Worm (Caenorhabditis elegans) whole organism, young adult: ENCODE results near the gene Y57E12AL.2.

Experiments
- B0261.1 ChIP-seq: sonication (generic microtip); optimal IDR thresholded peaks from 2 replicates; lab custom pipeline; 2016; ENCODE audit warnings: mild to moderate bottlenecking, missing genetic modification characterization, moderate library complexity, missing compliant biosample characterization
- D2030.7 ChIP-seq: fragments of 200-800 bp; sonication (Bioruptor generic); IDR thresholded peaks from 2 replicates; pipeline ENCODE4 v1.3.6; 2022; ENCODE audit warnings: missing genetic modification reagents, missing genetic modification characterization, missing compliant biosample characterization
- F10E7.11 ChIP-seq: sonication (generic microtip); optimal IDR thresholded peaks from 2 replicates; lab custom pipeline; 2017; ENCODE audit warnings: mild to moderate bottlenecking, missing genetic modification characterization, moderate library complexity, missing compliant biosample characterization
- F23B12.7 ChIP-seq: sonication (generic microtip); optimal IDR thresholded peaks from 2 replicates; lab custom pipeline; 2017; ENCODE audit warnings: missing genetic modification characterization, mild to moderate bottlenecking, missing compliant biosample characterization, antibody characterized with exemption, moderate library complexity; ENCODE audit not compliant: insufficient read depth
- F33H1.4 ChIP-seq: fragments of 200-800 bp; sonication (Bioruptor generic); IDR thresholded peaks from 2 replicates; pipeline ENCODE4 v1.3.6; 2022; ENCODE audit warnings: missing genetic modification reagents, missing genetic modification characterization, missing compliant biosample characterization
- F57A8.1 ChIP-seq: fragments of 200-800 bp; sonication (Bioruptor generic); optimal IDR thresholded peaks from 2 replicates; lab custom pipeline; 2018; ENCODE audit warnings: mild to moderate bottlenecking, missing genetic modification characterization, moderate library complexity, missing compliant biosample characterization
- K11D2.4 ChIP-seq: fragments of 200-800 bp; sonication (Bioruptor generic); IDR thresholded peaks from 2 replicates; pipeline ENCODE4 v1.3.6; 2022; ENCODE audit warnings: missing genetic modification reagents, missing genetic modification characterization, missing compliant biosample characterization
- K12H6.12 ChIP-seq: fragments of 200-800 bp; sonication (Bioruptor generic); optimal IDR thresholded peaks from 2 replicates; lab custom pipeline; 2018; ENCODE audit warnings: mild to moderate bottlenecking, missing genetic modification characterization, missing compliant biosample characterization
- Y56A3A.18 ChIP-seq: fragments of 200-800 bp; sonication (Bioruptor generic); IDR thresholded peaks from 2 replicates; pipeline ENCODE4 v1.3.6; 2022; ENCODE audit warnings: missing genetic modification reagents, missing genetic modification characterization, missing compliant biosample characterization
- Y67H2A.10 ChIP-seq: fragments of 200-800 bp; sonication (Bioruptor generic); conservative IDR thresholded peaks from 2 replicates; pipeline ENCODE4 v1.3.6; 2022; ENCODE audit warnings: missing genetic modification reagents, missing genetic modification characterization, missing compliant biosample characterization
- Y95B8A.8 ChIP-seq: fragments of 200-800 bp; sonication (Bioruptor generic); IDR thresholded peaks from 2 replicates; pipeline ENCODE4 v1.3.6; 2022; ENCODE audit warnings: missing genetic modification reagents, missing genetic modification characterization, missing compliant biosample characterization
- akir-1 ChIP-seq: fragments of 200-800 bp; sonication (Bioruptor generic); optimal IDR thresholded peaks from 2 replicates; lab custom pipeline; 2018; ENCODE audit warnings: mild to moderate bottlenecking, missing genetic modification characterization, moderate library complexity, missing compliant biosample characterization
- ama-1 ChIP-seq, 3 experiments: fragments of 150-350 bp in 1 of 3; sonication (generic microtip) in 2 of 3; optimal IDR thresholded peaks; 2 replicates each; lab custom pipeline; 2014 to 2018; ENCODE audit warnings: missing biosample characterization in 2 of 3, missing genetic modification characterization in 2 of 3, missing genetic modification reagents in 2 of 3
- atf-7 ChIP-seq: sonication (generic microtip); optimal IDR thresholded peaks from 2 replicates; lab custom pipeline; 2017; ENCODE audit warnings: mild to moderate bottlenecking, missing genetic modification characterization, missing compliant biosample characterization
- attf-6 ChIP-seq: fragments of 200-800 bp; sonication (Bioruptor generic); IDR thresholded peaks from 2 replicates; pipeline ENCODE4 v1.3.6; 2022; ENCODE audit warnings: missing genetic modification reagents, missing genetic modification characterization, missing compliant biosample characterization
- bed-2 ChIP-seq: fragments of 200-800 bp; sonication (Bioruptor generic); IDR thresholded peaks from 2 replicates; pipeline ENCODE4 v1.3.6; 2022; ENCODE audit warnings: missing genetic modification reagents, missing genetic modification characterization, missing compliant biosample characterization
- ccch-3 ChIP-seq: fragments of 200-800 bp; sonication (Bioruptor generic); optimal IDR thresholded peaks from 2 replicates; lab custom pipeline; 2018; ENCODE audit warnings: mild to moderate bottlenecking, missing genetic modification characterization, missing compliant biosample characterization
- ceh-40 ChIP-seq: fragments of 200-800 bp; sonication (Bioruptor generic); IDR thresholded peaks from 2 replicates; pipeline ENCODE4 v1.3.6; 2022; ENCODE audit warnings: missing genetic modification characterization, missing compliant biosample characterization
- chd-7 ChIP-seq: sonication (generic microtip); optimal IDR thresholded peaks from 2 replicates; lab custom pipeline; 2016; ENCODE audit warnings: mild to moderate bottlenecking, missing genetic modification characterization, moderate library complexity, missing compliant biosample characterization
- dox-1 ChIP-seq: fragments of 200-800 bp; sonication (Bioruptor generic); IDR thresholded peaks from 2 replicates; pipeline ENCODE4 v1.3.6; 2022; ENCODE audit warnings: missing genetic modification reagents, missing genetic modification characterization, missing compliant biosample characterization
- dpff-1 ChIP-seq: sonication (generic microtip); optimal IDR thresholded peaks from 2 replicates; lab custom pipeline; 2017; ENCODE audit warnings: mild to moderate bottlenecking, missing genetic modification characterization, missing compliant biosample characterization
- dpl-1 ChIP-seq: fragments of 150-350 bp; optimal IDR thresholded peaks from 2 replicates; lab custom pipeline; 2014; ENCODE audit warnings: missing biosample characterization, missing genetic modification reagents, missing genetic modification characterization
- ekl-4 ChIP-seq: fragments of 200-800 bp; sonication (Bioruptor generic); IDR thresholded peaks from 2 replicates; pipeline ENCODE4 v1.3.6; 2022; ENCODE audit warnings: missing genetic modification reagents, missing genetic modification characterization, missing compliant biosample characterization
- fkh-3 ChIP-seq: sonication (generic microtip); optimal IDR thresholded peaks from 2 replicates; lab custom pipeline; 2016; ENCODE audit warnings: mild to moderate bottlenecking, missing genetic modification characterization, missing compliant biosample characterization
- gei-17 ChIP-seq: fragments of 200-800 bp; sonication (Bioruptor generic); optimal IDR thresholded peaks from 2 replicates; lab custom pipeline; 2018; ENCODE audit warnings: mild to moderate bottlenecking, missing genetic modification characterization, missing compliant biosample characterization
- hmg-1.2 ChIP-seq: fragments of 200-800 bp; sonication (Bioruptor generic); IDR thresholded peaks from 2 replicates; pipeline ENCODE4 v1.3.6; 2022; ENCODE audit warnings: missing genetic modification reagents, missing genetic modification characterization, missing compliant biosample characterization
- hsf-1 ChIP-seq: fragments of 200-800 bp; sonication (Bioruptor generic); IDR thresholded peaks from 2 replicates; pipeline ENCODE4 v1.3.6; 2022; ENCODE audit warnings: missing genetic modification reagents, missing genetic modification characterization, missing compliant biosample characterization
- lin-26 ChIP-seq: fragments of 200-800 bp; sonication (Bioruptor generic); IDR thresholded peaks from 2 replicates; pipeline ENCODE4 v1.3.6; 2022; ENCODE audit warnings: missing genetic modification reagents, missing genetic modification characterization, missing compliant biosample characterization
- lin-54 ChIP-seq: fragments of 200-800 bp; sonication (Bioruptor generic); optimal IDR thresholded peaks from 2 replicates; lab custom pipeline; 2018; ENCODE audit warnings: mild to moderate bottlenecking, missing genetic modification characterization, missing compliant biosample characterization
- lir-1 ChIP-seq: fragments of 200-800 bp; sonication (Bioruptor generic); conservative IDR thresholded peaks from 2 replicates; pipeline ENCODE4 v1.3.6; 2022; ENCODE audit warnings: missing genetic modification reagents, missing genetic modification characterization, missing compliant biosample characterization
- madf-10 ChIP-seq: sonication (generic microtip); optimal IDR thresholded peaks from 2 replicates; lab custom pipeline; 2016; ENCODE audit warnings: mild to moderate bottlenecking, missing genetic modification characterization, missing compliant biosample characterization
- madf-8 ChIP-seq: fragments of 200-800 bp; sonication (Bioruptor generic); conservative IDR thresholded peaks from 2 replicates; pipeline ENCODE4 v1.3.6; 2022; ENCODE audit warnings: missing genetic modification reagents, missing genetic modification characterization, missing compliant biosample characterization
- mxl-1 ChIP-seq: sonication (generic microtip); optimal IDR thresholded peaks from 2 replicates; lab custom pipeline; 2016; ENCODE audit warnings: missing genetic modification characterization, missing compliant biosample characterization
- nfya-2 ChIP-seq: fragments of 200-800 bp; sonication (Bioruptor generic); IDR thresholded peaks from 2 replicates; pipeline ENCODE4 v1.3.6; 2022; ENCODE audit warnings: missing genetic modification reagents, missing genetic modification characterization, missing compliant biosample characterization
- nhr-120 ChIP-seq: fragments of 200-800 bp; sonication (Bioruptor generic); IDR thresholded peaks from 2 replicates; pipeline ENCODE4 v1.3.6; 2022; ENCODE audit warnings: missing genetic modification characterization, missing compliant biosample characterization
- rcor-1 ChIP-seq: fragments of 200-800 bp; sonication (Bioruptor generic); IDR thresholded peaks from 2 replicates; pipeline ENCODE4 v1.3.6; 2022; ENCODE audit warnings: missing genetic modification reagents, missing genetic modification characterization, missing compliant biosample characterization
- rec-8 ChIP-seq, 2 experiments: sonication (generic microtip); optimal IDR thresholded peaks; 2 replicates each; lab custom pipeline; 2016; ENCODE audit warnings: mild to moderate bottlenecking in 2 of 2, missing genetic modification characterization in 2 of 2, missing genetic modification reagents in 2 of 2, missing genotype in 2 of 2, missing biosample characterization in 1 of 2, missing compliant biosample characterization in 1 of 2, moderate library complexity in 1 of 2
- sea-2 ChIP-seq: fragments of 200-800 bp; sonication (Bioruptor generic); IDR thresholded peaks from 2 replicates; pipeline ENCODE4 v1.3.6; 2022; ENCODE audit warnings: missing genetic modification characterization, missing compliant biosample characterization
- snpc-4 ChIP-seq, 5 experiments: fragments of 150-350 bp in 1 of 5; sonication (generic microtip) in 4 of 5; optimal IDR thresholded peaks; 2 replicates each; lab custom pipeline; 2014 to 2018; ENCODE audit warnings: missing genetic modification characterization in 5 of 5, missing biosample characterization in 3 of 5, antibody characterized with exemption in 2 of 5, mild to moderate bottlenecking in 2 of 5, missing compliant biosample characterization in 2 of 5, missing genotype in 2 of 5, moderate library complexity in 2 of 5, missing genetic modification reagents in 1 of 5
- tbp1 ChIP-seq: fragments of 200-800 bp; sonication (Bioruptor generic); optimal IDR thresholded peaks from 2 replicates; lab custom pipeline; 2018; ENCODE audit warnings: mild to moderate bottlenecking, missing genetic modification characterization, missing compliant biosample characterization
- unc-130 ChIP-seq: sonication (generic microtip); optimal IDR thresholded peaks from 2 replicates; lab custom pipeline; 2016; ENCODE audit warnings: missing genetic modification reagents, missing genetic modification characterization, missing compliant biosample characterization
- unc-62 ChIP-seq: fragments of 150-350 bp; optimal IDR thresholded peaks from 2 replicates; lab custom pipeline; 2014; ENCODE audit warnings: missing biosample characterization, missing genetic modification reagents, missing genetic modification characterization
- xnd-1 ChIP-seq: sonication (generic microtip); optimal IDR thresholded peaks from 2 replicates; lab custom pipeline; 2016; ENCODE audit warnings: missing genotype, missing genetic modification reagents, missing genetic modification characterization, missing compliant biosample characterization
- zim-3 ChIP-seq: sonication (generic microtip); optimal IDR thresholded peaks from 2 replicates; lab custom pipeline; 2017; ENCODE audit warnings: mild to moderate bottlenecking, missing genetic modification characterization, moderate library complexity, missing compliant biosample characterization
- ztf-22 ChIP-seq: fragments of 200-800 bp; sonication (Bioruptor generic); optimal IDR thresholded peaks from 2 replicates; lab custom pipeline; 2018; ENCODE audit warnings: mild to moderate bottlenecking, missing genetic modification characterization, moderate library complexity, missing compliant biosample characterization
- ztf-25 ChIP-seq: fragments of 200-800 bp; sonication (Bioruptor generic); IDR thresholded peaks from 2 replicates; pipeline ENCODE4 v1.3.6; 2022; ENCODE audit warnings: missing genetic modification reagents, missing genetic modification characterization, missing compliant biosample characterization
- ztf-28 ChIP-seq: fragments of 200-800 bp; sonication (Bioruptor generic); IDR thresholded peaks from 2 replicates; pipeline ENCODE4 v1.3.6; 2022; ENCODE audit warnings: missing genetic modification reagents, missing genetic modification characterization, missing compliant biosample characterization

Y57E12AL.2 gene

ce11 chrV:7068861-7069260, 11.0 kb downstream of the Y57E12AL.2 start:
- TF ChIP-seq madf-10: no peak

ce11 chrV:7069605-7070004, 11.7 kb downstream of the Y57E12AL.2 start:
- TF ChIP-seq hsf-1 (GFP tag; lab: Robert Waterston, UW): no peak
- no peak for TF ChIP-seq nhr-120
- no peak for TF ChIP-seq sea-2 (GFP tag; lab: Robert Waterston, UW)
- 0 out of 2 replicates have a peak, but pooled peaks have one; percentile 40 for TF ChIP-seq ztf-25 (GFP tag; lab: Robert Waterston, UW)
- TF ChIP-seq B0261.1: peak; percentile 64
- peak; percentile 85 for TF ChIP-seq tbp1
- no peak for TF ChIP-seq dpff-1 (tag; lab: Kevin White, UChicago)
- no peak for TF ChIP-seq xnd-1 (tag; lab: Kevin White, UChicago)
- TF ChIP-seq ztf-28 (GFP tag; lab: Robert Waterston, UW): no peak
- TF ChIP-seq chd-7 (tag; lab: Kevin White, UChicago): no peak
- TF ChIP-seq Y56A3A.18 (GFP tag; lab: Robert Waterston, UW): no peak
- TF ChIP-seq lin-54 (GFP tag; lab: Kevin White, UChicago): no peak
- TF ChIP-seq F57A8.1: no peak
- TF ChIP-seq gei-17 (GFP tag; lab: Kevin White, UChicago): no peak
- TF ChIP-seq attf-6 (GFP tag; lab: Robert Waterston, UW): no peak
- TF ChIP-seq fkh-3: no peak
- TF ChIP-seq rcor-1: no peak
- TF ChIP-seq atf-7 (tag; lab: Kevin White, UChicago): no peak
- TF ChIP-seq dox-1 (GFP tag; lab: Robert Waterston, UW): no peak
- no peak for TF ChIP-seq ama-1 (optimal IDR thresholded peaks at IDR 0.05; lab: Kevin White, UChicago)
- TF ChIP-seq ama-1 (GFP tag; optimal IDR thresholded peaks at IDR 0.05; lab: Kevin White, UChicago): no peak
- TF ChIP-seq ztf-22 (GFP tag; lab: Kevin White, UChicago): no peak
- no peak for TF ChIP-seq lir-1 (GFP tag; lab: Robert Waterston, UW)
- no peak for TF ChIP-seq mxl-1 (tag; lab: Kevin White, UChicago)
- TF ChIP-seq akir-1 (GFP tag; lab: Kevin White, UChicago): no peak
- TF ChIP-seq F23B12.7 (tag; lab: Kevin White, UChicago): no peak
- TF ChIP-seq ccch-3: no peak
- no peak for TF ChIP-seq K11D2.4 (GFP tag; lab: Robert Waterston, UW)
- TF ChIP-seq F33H1.4: no peak
- no peak for TF ChIP-seq snpc-4 (GFP tag; optimal IDR thresholded peaks at IDR 0.05; lab: Kevin White, UChicago)
- TF ChIP-seq snpc-4 (tag; optimal IDR thresholded peaks at IDR 0.05; lab: Kevin White, UChicago): peak in 1 of 4 experiments; percentile 8
- TF ChIP-seq hmg-1.2 (GFP tag; lab: Robert Waterston, UW): 0 out of 2 replicates have a peak, but pooled peaks have one; percentile 10
- TF ChIP-seq bed-2: no peak
- TF ChIP-seq dpl-1 (GFP tag; lab: Kevin White, UChicago): no peak
- TF ChIP-seq D2030.7: no peak
- no peak for TF ChIP-seq madf-8 (GFP tag; lab: Robert Waterston, UW)
- TF ChIP-seq F10E7.11: no peak
- no peak for TF ChIP-seq nfya-2 (GFP tag; lab: Robert Waterston, UW)
- TF ChIP-seq Y95B8A.8: no peak
- no peak for TF ChIP-seq ceh-40 (GFP tag; lab: Robert Waterston, UW)
- no peak for TF ChIP-seq unc-62 (GFP tag; lab: Kevin White, UChicago)
- no peak for TF ChIP-seq K12H6.12
- TF ChIP-seq rec-8 (tag; optimal IDR thresholded peaks at IDR 0.05; lab: Kevin White, UChicago): no peak
- no peak for TF ChIP-seq unc-130
- TF ChIP-seq zim-3 (tag; lab: Kevin White, UChicago): no peak
- no peak for TF ChIP-seq ekl-4
- TF ChIP-seq lin-26: peak; percentile 55; the same call in 1 of the 2 replicates
- TF ChIP-seq Y67H2A.10 (GFP tag; lab: Robert Waterston, UW): no peak
